Worm (Caenorhabditis elegans): ENCODE results near the gene C33G8.2.

C33G8.2 gene

ce11 chrV:7060396-7060795 lies 50.8 kb downstream of the C33G8.2 start, which contains the start of the genes Y57E12AL.6 and Y57E12AL.1:
TSS of gene Y57E12AL.6 (minus strand) at chrV:7060470.
TSS of gene Y57E12AL.1 (plus strand) at chrV:7060530.
- TF ChIP-seq let-607 (tag; optimal IDR thresholded peaks at IDR 0.05) (peak; percentile 33 to 82), ekl-4 (GFP tag; IDR thresholded peaks at IDR 0.05) (peak; percentile 45; the same call in 1 of the 2 replicates), mcd-1 (GFP tag; IDR thresholded peaks at IDR 0.05) (peak; percentile 80), hsf-1 (GFP tag; IDR thresholded peaks at IDR 0.05) (no peak), T26A5.8 (tag; optimal IDR thresholded peaks at IDR 0.05) (no peak), pbrm-1 (GFP tag; IDR thresholded peaks at IDR 0.05) (peak; percentile 46; the same call in 1 of the 2 replicates), hmg-1.2 (GFP tag; IDR thresholded peaks at IDR 0.05) (peak; percentile 43; the same call in 1 of the 2 replicates), K11D2.4 (GFP tag; IDR thresholded peaks at IDR 0.05) (peak; percentile 78), B0336.3 (GFP tag; IDR thresholded peaks at IDR 0.05) (peak; percentile 65; the same call in 1 of the 2 replicates), tbp1 (GFP tag; optimal IDR thresholded peaks at IDR 0.05) (peak; percentile 46), K12H6.12 (tag; optimal IDR thresholded peaks at IDR 0.05) (peak; percentile 52), Y67H2A.10 (GFP tag; conservative IDR thresholded peaks at IDR 0.05) (0 out of 2 replicates have a peak, but pooled peaks have one; percentile 19), lin-40 (tag; optimal IDR thresholded peaks at IDR 0.05) (peak; percentile 87), ceh-40 (GFP tag; IDR thresholded peaks at IDR 0.05) (no peak), mel-28 (tag; optimal IDR thresholded peaks at IDR 0.05; ENCODE audit: borderline replicate concordance) (peak; percentile 16), egl-18 (GFP tag; IDR thresholded peaks at IDR 0.05) (no peak), snpc-1.1 (tag; optimal IDR thresholded peaks at IDR 0.05; ENCODE audit: insufficient read depth) (peak; percentile 71), lsl-1 (GFP tag; optimal IDR thresholded peaks at IDR 0.05) (peak; percentile 56), F33H1.4 (GFP tag; IDR thresholded peaks at IDR 0.05) (peak; percentile 55; the same call in 1 of the 2 replicates), F22D6.2 (tag; optimal IDR thresholded peaks at IDR 0.05) (no peak), lin-35 (GFP tag; optimal IDR thresholded peaks at IDR 0.05) (peak; percentile 54 to 81 (median 55)), F23B12.7 (tag; optimal IDR thresholded peaks at IDR 0.05; ENCODE audit: insufficient read depth) (peak; percentile 58), Y53G8AR.9 (GFP tag; conservative IDR thresholded peaks at IDR 0.05) (peak; percentile 70; the same call in 1 of the 2 replicates), let-526 (GFP tag; IDR thresholded peaks at IDR 0.05) (no peak), attf-5 (GFP tag; optimal IDR thresholded peaks at IDR 0.05) (peak; percentile 84), F39B2.1 (GFP tag; IDR thresholded peaks at IDR 0.05) (no peak), F57C9.4 (tag; optimal IDR thresholded peaks at IDR 0.05) (no peak), lir-1 (GFP tag; conservative IDR thresholded peaks at IDR 0.05) (0 out of 2 replicates have a peak, but pooled peaks have one; percentile 24), rpc-1 (optimal IDR thresholded peaks at IDR 0.05) (no peak), rpc-1 (tag; optimal IDR thresholded peaks at IDR 0.05) (no peak), atf-7 (tag; optimal IDR thresholded peaks at IDR 0.05) (peak; percentile 33), F37B4.10 (GFP tag; IDR thresholded peaks at IDR 0.05) (no peak), tlf-1 (GFP tag; optimal IDR thresholded peaks at IDR 0.05) (peak; percentile 59), snpc-3.4 (tag; optimal IDR thresholded peaks at IDR 0.05) (peak; percentile 89), sea-2 (GFP tag; IDR thresholded peaks at IDR 0.05) (no peak), F57A8.1 (GFP tag; optimal IDR thresholded peaks at IDR 0.05) (no peak), aptf-2 (GFP tag; conservative IDR thresholded peaks at IDR 0.05) (no peak), D2030.7 (GFP tag; IDR thresholded peaks at IDR 0.05) (peak; percentile 65), madf-3 (GFP tag; IDR thresholded peaks at IDR 0.05) (peak; percentile 72), cebp-1 (GFP tag; IDR thresholded peaks at IDR 0.05) (0 out of 2 replicates have a peak, but pooled peaks have one; percentile 37), cebp-1 (tag; optimal IDR thresholded peaks at IDR 0.05) (peak; percentile 85), lin-54 (GFP tag; optimal IDR thresholded peaks at IDR 0.05) (peak; percentile 82), ZK185.1 (tag; optimal IDR thresholded peaks at IDR 0.05; ENCODE audit: poor library complexity, severe bottlenecking) (peak; percentile 78), C17E4.6 (GFP tag; IDR thresholded peaks at IDR 0.05) (no peak), somi-1 (GFP tag; optimal IDR thresholded peaks at IDR 0.05) (peak; percentile 66), dpff-1 (tag; optimal IDR thresholded peaks at IDR 0.05) (no peak), hlh-12 (tag; optimal IDR thresholded peaks at IDR 0.05) (no peak), cebp-2 (GFP tag; IDR thresholded peaks at IDR 0.05) (no peak)

Data from whole organism, young adult.